Worm (Caenorhabditis elegans): Measurements from ENCODE around the gene D2096.7.

DNA sequence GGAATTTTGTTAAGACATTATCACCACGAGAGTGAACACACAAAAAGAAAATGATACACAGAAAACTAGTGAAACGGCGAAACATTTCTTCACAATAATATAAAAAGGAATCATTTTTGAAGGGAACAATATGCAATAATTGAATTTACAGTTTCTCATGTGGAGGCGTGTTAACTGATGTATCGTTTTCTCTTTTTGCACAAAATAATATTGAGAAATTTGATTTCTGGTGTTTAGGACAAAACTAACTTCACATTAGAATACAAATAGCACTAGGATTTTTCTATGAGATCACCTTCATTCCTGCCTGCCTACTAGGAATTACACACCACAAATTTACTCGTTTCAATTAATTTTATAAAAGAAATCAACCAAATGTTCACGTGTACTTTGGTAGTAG is 18.9 kb downstream of the D2096.7 start, which contains the start of gene D2096.13:
- TF ChIP-seq unc-62 (GFP tag; optimal IDR thresholded peaks at IDR 0.05), result no peak
- TF ChIP-seq fkh-10 (GFP tag; optimal IDR thresholded peaks at IDR 0.05), result no peak
- no peak for TF ChIP-seq hmg-11 (tag; optimal IDR thresholded peaks at IDR 0.05)
- TF ChIP-seq ama-1 (optimal IDR thresholded peaks at IDR 0.05), result no peak
- no peak for TF ChIP-seq mdl-1 (tag; optimal IDR thresholded peaks at IDR 0.05)
- TF ChIP-seq tbx-2 (tag; optimal IDR thresholded peaks at IDR 0.05), result no peak
- no peak for TF ChIP-seq elt-1 (tag; optimal IDR thresholded peaks at IDR 0.05)
- no peak for TF ChIP-seq snpc-4 (tag; optimal IDR thresholded peaks at IDR 0.05)
